Worm (Caenorhabditis elegans) whole organism, L1 larva: ENCODE results near the gene F41F3.3.

ENCODE experiments used
- alr-1 ChIP-seq: fragments of 200-800 bp; sonication (Bioruptor generic); optimal IDR thresholded peaks from 2 replicates; lab custom pipeline; 2018; ENCODE audit warnings: borderline replicate concordance, mild to moderate bottlenecking, missing genetic modification characterization, missing compliant biosample characterization
- hlh-17 ChIP-seq: fragments of 200-800 bp; sonication (Bioruptor generic); optimal IDR thresholded peaks from 2 replicates; lab custom pipeline; 2018; ENCODE audit warnings: missing genetic modification characterization, mild to moderate bottlenecking, missing compliant biosample characterization, moderate library complexity, borderline replicate concordance
- lin-13 ChIP-seq: fragments of 150-350 bp; optimal IDR thresholded peaks from 2 replicates; lab custom pipeline; 2014; ENCODE audit warnings: missing biosample characterization, missing genetic modification reagents, missing genetic modification characterization
- lsy-2 ChIP-seq, 2 experiments: fragments of 150-350 bp; optimal IDR thresholded peaks; 2 replicates each; lab custom pipeline; 2014; ENCODE audit warnings: missing biosample characterization in 2 of 2, missing genetic modification characterization in 2 of 2
- nhr-11 ChIP-seq: fragments of 150-350 bp; optimal IDR thresholded peaks from 2 replicates; lab custom pipeline; 2014; ENCODE audit warnings: missing biosample characterization, missing genetic modification characterization
- nhr-19 ChIP-seq: fragments of 200-800 bp; sonication (Bioruptor generic); conservative IDR thresholded peaks from 2 replicates; pipeline ENCODE4 v1.3.6; 2022; ENCODE audit warnings: missing genetic modification characterization, missing compliant biosample characterization
- nhr-47 ChIP-seq: sonication (generic microtip); optimal IDR thresholded peaks from 2 replicates; lab custom pipeline; 2016; ENCODE audit warnings: mild to moderate bottlenecking, missing genetic modification characterization, moderate library complexity, missing compliant biosample characterization
- nhr-76 ChIP-seq: sonication (generic microtip); optimal IDR thresholded peaks from 2 replicates; lab custom pipeline; 2017; ENCODE audit warnings: missing biosample characterization, missing genetic modification characterization
- skn-1 ChIP-seq: fragments of 150-350 bp; optimal IDR thresholded peaks from 2 replicates; lab custom pipeline; 2014; ENCODE audit warnings: missing biosample characterization, missing genetic modification characterization
- unc-130 ChIP-seq: fragments of 150-350 bp; optimal IDR thresholded peaks from 2 replicates; lab custom pipeline; 2017; ENCODE audit warnings: missing biosample characterization, missing genetic modification characterization, inconsistent platforms
- ztf-11 ChIP-seq, 2 experiments: sonication (generic microtip); optimal IDR thresholded peaks; 2 replicates each; lab custom pipeline; 2016 to 2017; ENCODE audit warnings: missing genetic modification characterization in 2 of 2, missing biosample characterization in 1 of 2, missing compliant biosample characterization in 1 of 2

DNA sequence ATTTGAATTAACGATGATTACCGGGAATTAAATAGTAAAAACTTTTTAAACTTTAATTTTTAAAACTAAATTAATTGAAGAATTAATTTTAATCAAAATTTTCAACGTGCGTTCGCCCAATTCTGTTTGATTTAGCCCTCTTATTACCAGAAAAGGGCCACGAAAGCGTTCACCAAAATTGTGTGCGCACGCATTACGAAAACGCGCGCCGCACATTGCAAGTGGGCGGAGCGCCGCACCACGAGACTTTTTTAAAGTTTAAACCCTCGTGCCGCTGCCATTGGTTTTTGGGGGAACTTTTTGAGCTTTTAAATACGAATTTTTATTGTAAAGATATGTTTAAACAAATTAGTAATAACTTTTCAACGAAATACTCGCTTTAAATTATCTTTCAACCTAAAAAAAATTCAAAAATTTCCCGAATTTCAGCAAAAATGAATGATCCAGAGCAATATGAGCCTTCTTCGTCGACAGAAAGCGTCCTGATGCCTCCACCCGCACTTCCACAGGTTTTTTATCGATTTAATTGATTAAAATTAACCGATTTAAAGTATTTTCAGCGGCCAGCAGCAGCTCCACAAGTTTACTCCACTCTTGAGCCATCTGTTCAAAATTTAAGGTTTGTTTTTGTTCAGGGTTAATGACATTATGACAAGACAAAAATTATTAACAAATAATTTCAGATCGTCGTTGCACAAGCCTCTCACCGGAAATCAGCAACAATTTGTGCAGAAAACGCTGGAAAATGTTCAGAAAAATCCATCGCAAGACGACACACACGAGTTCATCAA is 38.8 kb upstream of the F41F3.3 start, which contains the start of gene taf-10:
- no peak for TF ChIP-seq alr-1 (tag; lab: Kevin White, UChicago)
- peak; percentile 24 for TF ChIP-seq unc-130 (tag; lab: Kevin White, UChicago)
- peak in 1 of 2 experiments; percentile 47 for TF ChIP-seq ztf-11 (tag; optimal IDR thresholded peaks at IDR 0.05; lab: Kevin White, UChicago)
- TF ChIP-seq lsy-2 (tag; optimal IDR thresholded peaks at IDR 0.05; lab: Kevin White, UChicago) = peak; percentile 59 to 69
- TF ChIP-seq skn-1 = peak; percentile 72
- peak; percentile 66 for TF ChIP-seq nhr-47 (tag; lab: Kevin White, UChicago)
- TF ChIP-seq hlh-17 (GFP tag; lab: Kevin White, UChicago) = no peak
- no peak for TF ChIP-seq nhr-76 (tag; lab: Kevin White, UChicago)
- no peak for TF ChIP-seq nhr-11
- peak; percentile 52 for TF ChIP-seq nhr-19
- TF ChIP-seq lin-13 (GFP tag; lab: Kevin White, UChicago) = no peak
